Worm (Caenorhabditis elegans): ENCODE results near the gene nmt-1.

The nmt-1 gene

DNA sequence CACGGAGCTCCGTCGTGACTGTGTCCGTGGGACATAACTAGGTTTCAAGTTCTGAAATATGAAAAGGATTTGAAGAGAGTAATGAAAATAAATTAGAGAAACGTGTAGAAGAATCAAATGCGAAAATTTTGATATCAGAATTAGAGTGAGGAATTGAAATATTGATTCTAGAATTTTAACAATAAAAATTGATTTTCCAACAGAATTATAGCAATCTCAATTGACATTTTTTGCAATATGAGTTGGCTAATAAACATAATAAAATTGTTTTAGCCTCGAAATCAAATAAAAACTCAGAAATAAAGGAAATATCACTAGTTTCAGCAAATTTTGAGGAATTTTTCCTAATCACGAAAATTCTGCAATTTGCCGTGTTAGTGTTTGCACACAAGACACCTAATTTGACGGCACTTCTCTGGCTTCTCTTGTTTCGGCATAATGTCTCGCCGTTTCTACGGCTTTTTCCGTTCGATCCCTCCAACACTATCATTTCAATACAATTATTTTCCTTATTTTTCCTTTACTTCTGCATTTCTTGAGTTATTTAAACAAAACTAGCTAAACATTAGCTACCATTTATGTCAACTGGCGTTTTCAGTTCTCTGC lies at the start of gene nmt-1:
Gene nmt-1 (minus strand): TSS at position 51 of the 606 bp plus-strand sequence.
- TF ChIP-seq sem-2 (GFP tag; optimal IDR thresholded peaks at IDR 0.05) (no peak), ces-1 (GFP tag; optimal IDR thresholded peaks at IDR 0.05) (peak; percentile 73), mep-1 (tag; optimal IDR thresholded peaks at IDR 0.05) (peak; percentile 19), lsy-2 (tag; optimal IDR thresholded peaks at IDR 0.05) (peak; percentile 53)

DNA sequence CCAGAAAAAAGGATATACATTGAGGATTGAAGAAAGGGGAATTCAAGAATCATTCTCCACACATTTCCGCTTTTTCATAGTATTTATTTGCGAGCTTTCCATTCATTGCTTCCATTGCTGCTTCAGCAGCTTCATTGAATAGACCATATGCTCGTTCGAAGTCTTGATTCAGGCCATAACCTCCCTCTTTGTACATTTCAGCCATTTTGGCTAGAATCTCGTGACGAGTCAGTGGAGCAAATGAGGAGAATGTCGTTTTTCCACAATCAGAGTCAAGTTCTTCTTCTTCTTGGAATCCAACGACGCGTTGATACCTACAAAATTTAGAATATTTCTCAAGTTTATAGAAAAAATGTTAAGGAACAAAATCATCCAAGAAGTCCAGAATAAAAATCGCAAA lies 49.1 kb upstream of the nmt-1 start:
- TF ChIP-seq ztf-11 (tag; optimal IDR thresholded peaks at IDR 0.05): no peak
- TF ChIP-seq ceh-43 (GFP tag; optimal IDR thresholded peaks at IDR 0.05): no peak
- TF ChIP-seq sem-2 (GFP tag; optimal IDR thresholded peaks at IDR 0.05): no peak

- TF ChIP-seq unc-120 (tag; optimal IDR thresholded peaks at IDR 0.05; ENCODE audit: poor library complexity, severe bottlenecking): no peak
- no peak for TF ChIP-seq ces-1 (GFP tag; optimal IDR thresholded peaks at IDR 0.05)
- no peak for TF ChIP-seq flh-1 (GFP tag; optimal IDR thresholded peaks at IDR 0.05)
- TF ChIP-seq unc-39 (tag; optimal IDR thresholded peaks at IDR 0.05): no peak
- no peak for TF ChIP-seq mls-2 (tag; optimal IDR thresholded peaks at IDR 0.05)
- TF ChIP-seq hlh-1 (tag; optimal IDR thresholded peaks at IDR 0.05): no peak
Observed at ce11 chrIII:6164253-6164971, 48.3 kb upstream of the nmt-1 start, which contains the start of gene F42A10.9. F42A10.9 (plus strand) TSS chrIII:6164573.

ce11 chrIII:6163381-6163780 lies 47.2 kb upstream of the nmt-1 start:
- TF ChIP-seq ham-2 (GFP tag; optimal IDR thresholded peaks at IDR 0.05) (no peak), ceh-83 (GFP tag; optimal IDR thresholded peaks at IDR 0.05) (no peak), mep-1 (tag; optimal IDR thresholded peaks at IDR 0.05) (no peak), nhr-237 (tag; optimal IDR thresholded peaks at IDR 0.05) (no peak), nhr-76 (tag; optimal IDR thresholded peaks at IDR 0.05) (no peak), ceh-43 (GFP tag; optimal IDR thresholded peaks at IDR 0.05) (no peak), snpc-4 (tag; optimal IDR thresholded peaks at IDR 0.05) (no peak), mls-2 (tag; optimal IDR thresholded peaks at IDR 0.05) (no peak)

- no peak for TF ChIP-seq ceh-39 (tag; optimal IDR thresholded peaks at IDR 0.05)
- TF ChIP-seq mep-1 (tag; optimal IDR thresholded peaks at IDR 0.05): peak; percentile 71
- TF ChIP-seq nhr-76 (tag; optimal IDR thresholded peaks at IDR 0.05): no peak
- no peak for TF ChIP-seq elt-1 (tag; optimal IDR thresholded peaks at IDR 0.05; ENCODE audit: borderline replicate concordance, insufficient read depth)
- no peak for TF ChIP-seq lin-13 (tag; optimal IDR thresholded peaks at IDR 0.05)
- TF ChIP-seq lin-32 (GFP tag; optimal IDR thresholded peaks at IDR 0.05): peak; percentile 71
- TF ChIP-seq unc-62 (GFP tag; optimal IDR thresholded peaks at IDR 0.05): peak; percentile 47
- no peak for TF ChIP-seq zip-8 (tag; optimal IDR thresholded peaks at IDR 0.05)
- TF ChIP-seq ham-2 (GFP tag; optimal IDR thresholded peaks at IDR 0.05): peak; percentile 71
- peak; percentile 87 for TF ChIP-seq ceh-83 (GFP tag; optimal IDR thresholded peaks at IDR 0.05)
- TF ChIP-seq nhr-237 (tag; optimal IDR thresholded peaks at IDR 0.05): no peak
- TF ChIP-seq ces-1 (GFP tag; optimal IDR thresholded peaks at IDR 0.05): peak; percentile 62
- TF ChIP-seq unc-39 (tag; optimal IDR thresholded peaks at IDR 0.05): peak; percentile 35
- no peak for TF ChIP-seq nhr-12 (tag; optimal IDR thresholded peaks at IDR 0.05)
- peak; percentile 66 for TF ChIP-seq flh-1 (GFP tag; optimal IDR thresholded peaks at IDR 0.05)
- peak; percentile 73 for TF ChIP-seq tbx-8 (GFP tag; optimal IDR thresholded peaks at IDR 0.05)
- peak; percentile 77 for TF ChIP-seq unc-120 (tag; optimal IDR thresholded peaks at IDR 0.05; ENCODE audit: poor library complexity, severe bottlenecking)
- peak; percentile 35 for TF ChIP-seq lsy-2 (tag; optimal IDR thresholded peaks at IDR 0.05)
- peak; percentile 19 for TF ChIP-seq pha-4 (tag; optimal IDR thresholded peaks at IDR 0.05)
- no peak for TF ChIP-seq blmp-1 (tag; optimal IDR thresholded peaks at IDR 0.05)
- TF ChIP-seq M03D4.4 (tag; optimal IDR thresholded peaks at IDR 0.05): peak; percentile 91
- no peak for TF ChIP-seq nhr-28 (tag; optimal IDR thresholded peaks at IDR 0.05)
- TF ChIP-seq mls-2 (tag; optimal IDR thresholded peaks at IDR 0.05): peak; percentile 93
- TF ChIP-seq sem-2 (GFP tag; optimal IDR thresholded peaks at IDR 0.05): peak; percentile 86
- no peak for TF ChIP-seq elt-3 (tag; optimal IDR thresholded peaks at IDR 0.05)
- TF ChIP-seq sptf-1 (tag; optimal IDR thresholded peaks at IDR 0.05): peak; percentile 92
- TF ChIP-seq drap-1 (GFP tag; optimal IDR thresholded peaks at IDR 0.05): peak; percentile 90
- no peak for TF ChIP-seq ztf-11 (tag; optimal IDR thresholded peaks at IDR 0.05)
- TF ChIP-seq snpc-4 (tag; optimal IDR thresholded peaks at IDR 0.05): no peak
- TF ChIP-seq nhr-2 (tag; optimal IDR thresholded peaks at IDR 0.05): no peak
- TF ChIP-seq cnd-1 (tag; optimal IDR thresholded peaks at IDR 0.05): peak; percentile 89
- TF ChIP-seq hlh-1 (tag; optimal IDR thresholded peaks at IDR 0.05): peak; percentile 89
- peak; percentile 70 for TF ChIP-seq bed-3 (GFP tag; optimal IDR thresholded peaks at IDR 0.05)
- no peak for TF ChIP-seq mab-5 (tag; optimal IDR thresholded peaks at IDR 0.05)
- TF ChIP-seq ceh-43 (GFP tag; optimal IDR thresholded peaks at IDR 0.05): peak; percentile 86
Observed at ce11 chrIII:6158642-6159475, 42.7 kb upstream of the nmt-1 start, which contains the start of gene nfm-1. nfm-1 (plus strand) TSS chrIII:6159453.
